Worm (Caenorhabditis elegans): ENCODE results near the gene nspc-15.

Gene nspc-15

ce11 chrX:12360444-12360843, at the start of gene nspc-15, which contains the start of gene F19H6.6:
Gene nspc-15 (plus strand): TSS chrX:12360744.
Gene F19H6.6 (plus strand): TSS chrX:12360827.
- no peak for TF ChIP-seq alr-1 (tag; optimal IDR thresholded peaks at IDR 0.05; ENCODE audit: borderline replicate concordance)
- no peak for TF ChIP-seq tbx-2 (tag; optimal IDR thresholded peaks at IDR 0.05)

ce11 chrX:12313779-12314178, 46.8 kb upstream of the nspc-15 start:
- TF ChIP-seq snu-23 (GFP tag; optimal IDR thresholded peaks at IDR 0.05) = no peak
- no peak for TF ChIP-seq sptf-1 (tag; optimal IDR thresholded peaks at IDR 0.05)
- TF ChIP-seq xbp-1 (tag; optimal IDR thresholded peaks at IDR 0.05) = no peak
- no peak for TF ChIP-seq lin-15B (tag; optimal IDR thresholded peaks at IDR 0.05)
- TF ChIP-seq lir-3 (tag; optimal IDR thresholded peaks at IDR 0.05; ENCODE audit: poor library complexity) = no peak
- no peak for TF ChIP-seq pax-3 (tag; optimal IDR thresholded peaks at IDR 0.05)
- no peak for TF ChIP-seq isw-1 (GFP tag; IDR thresholded peaks at IDR 0.05)
- no peak for TF ChIP-seq lsy-2 (tag; optimal IDR thresholded peaks at IDR 0.05)
- TF ChIP-seq jun-1 (tag; optimal IDR thresholded peaks at IDR 0.05) = no peak
- TF ChIP-seq pag-3 (tag; optimal IDR thresholded peaks at IDR 0.05; ENCODE audit: borderline replicate concordance, insufficient read depth) = no peak
- TF ChIP-seq mep-1 (tag; optimal IDR thresholded peaks at IDR 0.05) = no peak
- TF ChIP-seq hlh-17 (GFP tag; optimal IDR thresholded peaks at IDR 0.05; ENCODE audit: borderline replicate concordance) = no peak
- TF ChIP-seq F16B12.6 (tag; optimal IDR thresholded peaks at IDR 0.05) = no peak
- TF ChIP-seq dsc-1 (tag; optimal IDR thresholded peaks at IDR 0.05) = no peak
- no peak for TF ChIP-seq efl-3 (GFP tag; optimal IDR thresholded peaks at IDR 0.05)

- TF ChIP-seq elt-2 (tag; optimal IDR thresholded peaks at IDR 0.05) (peak; percentile 5), zag-1 (tag; optimal IDR thresholded peaks at IDR 0.05) (no peak), fkh-4 (tag; optimal IDR thresholded peaks at IDR 0.05; ENCODE audit: borderline replicate concordance) (no peak), unc-86 (tag; optimal IDR thresholded peaks at IDR 0.05) (no peak)
Observed at ce11 chrX:12314395-12314794, 46.1 kb upstream of the nspc-15 start.

ce11 chrX:12315268-12315667, 45.3 kb upstream of the nspc-15 start, which contains the start of gene xtr-2:
Gene xtr-2 (plus strand): TSS chrX:12315568.
- TF ChIP-seq efl-1 (optimal IDR thresholded peaks at IDR 0.05) (no peak), efl-1 (GFP tag; optimal IDR thresholded peaks at IDR 0.05 in 1 of 2) (no peak), fkh-10 (GFP tag; optimal IDR thresholded peaks at IDR 0.05) (no peak), irx-1 (tag; optimal IDR thresholded peaks at IDR 0.05) (no peak), elt-3 (tag; optimal IDR thresholded peaks at IDR 0.05) (no peak), hpl-2 (GFP tag; optimal IDR thresholded peaks at IDR 0.05) (no peak), sup-37 (GFP tag; optimal IDR thresholded peaks at IDR 0.05) (no peak), ceh-82 (tag; optimal IDR thresholded peaks at IDR 0.05) (no peak), nhr-19 (GFP tag; conservative IDR thresholded peaks at IDR 0.05) (no peak), efl-3 (GFP tag; optimal IDR thresholded peaks at IDR 0.05) (no peak), swsn-7 (tag; optimal IDR thresholded peaks at IDR 0.05) (no peak), pax-3 (tag; optimal IDR thresholded peaks at IDR 0.05) (no peak), jun-1 (tag; optimal IDR thresholded peaks at IDR 0.05) (no peak), nhr-77 (tag; optimal IDR thresholded peaks at IDR 0.05) (no peak)

- TF ChIP-seq xbp-1 (tag; optimal IDR thresholded peaks at IDR 0.05) (no peak), isw-1 (GFP tag; IDR thresholded peaks at IDR 0.05) (no peak), elt-2 (tag; optimal IDR thresholded peaks at IDR 0.05) (no peak), hpl-2 (GFP tag; optimal IDR thresholded peaks at IDR 0.05) (no peak), C16A3.4 (tag; optimal IDR thresholded peaks at IDR 0.05) (no peak)
Observed at ce11 chrX:12317560-12317959, 43.0 kb upstream of the nspc-15 start.

- TF ChIP-seq sup-37 (GFP tag; optimal IDR thresholded peaks at IDR 0.05) = no peak
- TF ChIP-seq lir-3 (tag; optimal IDR thresholded peaks at IDR 0.05; ENCODE audit: poor library complexity) = no peak
- TF ChIP-seq hlh-4 (tag; optimal IDR thresholded peaks at IDR 0.05) = no peak
- no peak for TF ChIP-seq ceh-90 (tag; optimal IDR thresholded peaks at IDR 0.05)
- no peak for TF ChIP-seq snpc-4 (tag; optimal IDR thresholded peaks at IDR 0.05)
- TF ChIP-seq Y116A8C.19 (tag; optimal IDR thresholded peaks at IDR 0.05; ENCODE audit: borderline replicate concordance) = no peak
- no peak for TF ChIP-seq unc-130 (tag; optimal IDR thresholded peaks at IDR 0.05)
- TF ChIP-seq nhr-90 (tag; optimal IDR thresholded peaks at IDR 0.05; ENCODE audit: poor library complexity) = no peak
- no peak for TF ChIP-seq pax-3 (tag; optimal IDR thresholded peaks at IDR 0.05)
- no peak for TF ChIP-seq C34B4.2 (tag; optimal IDR thresholded peaks at IDR 0.05)
- no peak for TF ChIP-seq nhr-11 (tag; optimal IDR thresholded peaks at IDR 0.05)
- TF ChIP-seq skn-1 (tag; optimal IDR thresholded peaks at IDR 0.05) = no peak
Observed at ce11 chrX:12320737-12321136, 39.8 kb upstream of the nspc-15 start, which contains the start of gene ceh-40. Gene ceh-40 (minus strand): TSS chrX:12320777.
